Fruit fly (Drosophila melanogaster): ENCODE results near the gene CG14450.
"Not testable (repeated sequence)": the region's sequence is repeated elsewhere in the genome, so short reads cannot be mapped to it uniquely, and the experiment has no call there.

The CG14450 gene

dm6 chr3L:22731393-22731792 lies 3.8 kb upstream of the CG14450 start:
- TF ChIP-seq Gug (GFP tag; IDR thresholded peaks at IDR 0.05) (no peak), CG11762 (GFP tag; optimal IDR thresholded peaks at IDR 0.05; ENCODE audit: insufficient read depth) (no peak), vri (GFP tag; optimal IDR thresholded peaks at IDR 0.05) (no peak), achi (GFP tag; optimal IDR thresholded peaks at IDR 0.05) (no peak), fkh (GFP tag; optimal IDR thresholded peaks at IDR 0.05) (no peak), Sox14 (GFP tag; optimal IDR thresholded peaks at IDR 0.05) (no peak), CG6792 (GFP tag; optimal IDR thresholded peaks at IDR 0.05) (no peak), CG8119 (GFP tag; IDR thresholded peaks at IDR 0.05) (no peak)

dm6 chr3L:22729466-22729865 lies 1.9 kb upstream of the CG14450 start, which contains the start of gene CG32454:
TSS of gene CG32454 (plus strand) at chr3L:22729766.
- no peak for TF ChIP-seq vri (GFP tag; optimal IDR thresholded peaks at IDR 0.05)
- no peak for TF ChIP-seq CG6854 (GFP tag; optimal IDR thresholded peaks at IDR 0.05)
- no peak for TF ChIP-seq lz (GFP tag; optimal IDR thresholded peaks at IDR 0.05)
- TF ChIP-seq CG11762 (GFP tag; optimal IDR thresholded peaks at IDR 0.05; ENCODE audit: insufficient read depth), result no peak
- TF ChIP-seq CG6808 (GFP tag; optimal IDR thresholded peaks at IDR 0.05), result no peak
- TF ChIP-seq topi (GFP tag; optimal IDR thresholded peaks at IDR 0.05), result no peak
- no peak for TF ChIP-seq svp (GFP tag)

dm6 chr3L:22724046-22724771 lies 3.4 kb downstream of the CG14450 start:
- TF ChIP-seq Eip78C (GFP tag), result peak; percentile 42
- peak; percentile 21 for TF ChIP-seq CG1621 (tag; optimal IDR thresholded peaks at IDR 0.05)
- TF ChIP-seq Ets96B (tag; optimal IDR thresholded peaks at IDR 0.05), result no peak

dm6 chr3L:22721991-22722390 lies 5.6 kb downstream of the CG14450 start, which contains the start of gene CG14451:
TSS of gene CG14451 (minus strand) at chr3L:22722091.
- TF ChIP-seq Lpt (GFP tag; optimal IDR thresholded peaks at IDR 0.05), result no peak
- TF ChIP-seq CG10631 (GFP tag; optimal IDR thresholded peaks at IDR 0.05), result no peak
- TF ChIP-seq CG31627 (GFP tag; optimal IDR thresholded peaks at IDR 0.05), result no peak
- no peak for TF ChIP-seq CG4318 (GFP tag; optimal IDR thresholded peaks at IDR 0.05)
- no peak for TF ChIP-seq Hr4 (GFP tag; optimal IDR thresholded peaks at IDR 0.05)
- no peak for TF ChIP-seq fd85E (GFP tag; optimal IDR thresholded peaks at IDR 0.05)
- no peak for TF ChIP-seq Hr38 (GFP tag; optimal IDR thresholded peaks at IDR 0.05)
- no peak for TF ChIP-seq Eip78C (GFP tag)
- TF ChIP-seq CG8632 (GFP tag; optimal IDR thresholded peaks at IDR 0.05), result no peak
- TF ChIP-seq net (GFP tag; optimal IDR thresholded peaks at IDR 0.05), result no peak
- TF ChIP-seq CG16779 (tag; optimal IDR thresholded peaks at IDR 0.05), result no peak
- TF ChIP-seq cyc (GFP tag; optimal IDR thresholded peaks at IDR 0.05), result no peak
- no peak for TF ChIP-seq CG3032 (tag; optimal IDR thresholded peaks at IDR 0.05)
- no peak for TF ChIP-seq Hr39 (GFP tag; optimal IDR thresholded peaks at IDR 0.05)

dm6 chr3L:22720694-22721270 lies 6.8 kb downstream of the CG14450 start, which contains the start of gene mael:
TSS of gene mael (plus strand) at chr3L:22721203.
- not testable (repeated sequence) for TF ChIP-seq OdsH (GFP tag; optimal IDR thresholded peaks at IDR 0.05); CG11294 (GFP tag; IDR thresholded peaks at IDR 0.05); net (GFP tag; optimal IDR thresholded peaks at IDR 0.05)

Data from whole organism, prepupa.